Worm (Caenorhabditis elegans) whole organism, mixed stage, embryonic: Measurements from ENCODE around the gene spl-3.

ENCODE experiments used
- bed-3 ChIP-seq: fragments of 200-800 bp; sonication (Bioruptor generic); optimal IDR thresholded peaks from 3 replicates; lab custom pipeline; 2018; ENCODE audit warnings: mild to moderate bottlenecking, missing genetic modification characterization, moderate library complexity, missing compliant biosample characterization
- blmp-1 ChIP-seq: fragments of 150-350 bp; optimal IDR thresholded peaks from 2 replicates; lab custom pipeline; 2014; ENCODE audit warnings: missing biosample characterization, missing genetic modification characterization
- ceh-39 ChIP-seq: fragments of 150-350 bp; optimal IDR thresholded peaks from 2 replicates; lab custom pipeline; 2014; ENCODE audit warnings: missing biosample characterization, missing genetic modification characterization
- ceh-43 ChIP-seq: fragments of 200-800 bp; sonication (Bioruptor generic); optimal IDR thresholded peaks from 2 replicates; lab custom pipeline; 2018; ENCODE audit warnings: mild to moderate bottlenecking, missing genetic modification characterization, moderate library complexity, missing compliant biosample characterization
- ceh-83 ChIP-seq: fragments of 200-800 bp; sonication (Bioruptor generic); optimal IDR thresholded peaks from 2 replicates; lab custom pipeline; 2018; ENCODE audit warnings: mild to moderate bottlenecking, missing genetic modification characterization, missing compliant biosample characterization
- ces-1 ChIP-seq: fragments of 150-350 bp; optimal IDR thresholded peaks from 2 replicates; lab custom pipeline; 2014; ENCODE audit warnings: missing biosample characterization, missing genetic modification reagents, missing genetic modification characterization
- cnd-1 ChIP-seq: fragments of 200-800 bp; sonication (Bioruptor generic); optimal IDR thresholded peaks from 2 replicates; lab custom pipeline; 2018; ENCODE audit warnings: mild to moderate bottlenecking, missing genetic modification characterization, missing compliant biosample characterization
- drap-1 ChIP-seq: fragments of 200-800 bp; sonication (Bioruptor generic); optimal IDR thresholded peaks from 3 replicates; lab custom pipeline; 2018; ENCODE audit warnings: mild to moderate bottlenecking, missing genetic modification characterization, missing compliant biosample characterization
- elt-3 ChIP-seq: fragments of 150-350 bp; optimal IDR thresholded peaks from 2 replicates; lab custom pipeline; 2014; ENCODE audit warnings: missing biosample characterization, missing genetic modification characterization
- flh-1 ChIP-seq: fragments of 200-800 bp; sonication (Bioruptor generic); optimal IDR thresholded peaks from 2 replicates; lab custom pipeline; 2018; ENCODE audit warnings: mild to moderate bottlenecking, missing genetic modification characterization, moderate library complexity, missing compliant biosample characterization
- ham-2 ChIP-seq: fragments of 200-800 bp; sonication (Bioruptor generic); optimal IDR thresholded peaks from 2 replicates; lab custom pipeline; 2018; ENCODE audit warnings: mild to moderate bottlenecking, missing genetic modification characterization, missing compliant biosample characterization
- hlh-1 ChIP-seq: fragments of 150-350 bp; optimal IDR thresholded peaks from 2 replicates; lab custom pipeline; 2014; ENCODE audit warnings: missing biosample characterization, missing genetic modification reagents, missing genetic modification characterization
- lin-13 ChIP-seq: fragments of 150-350 bp; optimal IDR thresholded peaks from 2 replicates; lab custom pipeline; 2014; ENCODE audit warnings: missing biosample characterization, missing genetic modification characterization
- lin-32 ChIP-seq: fragments of 200-800 bp; sonication (Bioruptor generic); optimal IDR thresholded peaks from 2 replicates; lab custom pipeline; 2018; ENCODE audit warnings: mild to moderate bottlenecking, missing genetic modification characterization, missing compliant biosample characterization
- lsy-2 ChIP-seq: fragments of 150-350 bp; optimal IDR thresholded peaks from 2 replicates; lab custom pipeline; 2014; ENCODE audit warnings: missing biosample characterization, missing genetic modification characterization
- mep-1 ChIP-seq: fragments of 150-350 bp; optimal IDR thresholded peaks from 2 replicates; lab custom pipeline; 2017; ENCODE audit warnings: missing biosample characterization, missing genetic modification reagents, missing genetic modification characterization, inconsistent platforms
- mls-2 ChIP-seq: sonication (generic microtip); optimal IDR thresholded peaks from 2 replicates; lab custom pipeline; 2016; ENCODE audit warnings: mild to moderate bottlenecking, missing genetic modification characterization, moderate library complexity, missing compliant biosample characterization
- nhr-2 ChIP-seq: fragments of 150-350 bp; optimal IDR thresholded peaks from 2 replicates; lab custom pipeline; 2014; ENCODE audit warnings: missing biosample characterization, missing genetic modification characterization
- nhr-28 ChIP-seq: fragments of 150-350 bp; optimal IDR thresholded peaks from 2 replicates; lab custom pipeline; 2014; ENCODE audit warnings: missing biosample characterization, missing genetic modification characterization
- pha-4 ChIP-seq: fragments of 150-350 bp; optimal IDR thresholded peaks from 2 replicates; lab custom pipeline; 2018; ENCODE audit warnings: missing biosample characterization, missing genetic modification reagents, missing genetic modification characterization
- sem-2 ChIP-seq: fragments of 200-800 bp; sonication (Bioruptor generic); optimal IDR thresholded peaks from 2 replicates; lab custom pipeline; 2018; ENCODE audit warnings: mild to moderate bottlenecking, missing genetic modification characterization, missing compliant biosample characterization
- snpc-4 ChIP-seq: fragments of 150-350 bp; optimal IDR thresholded peaks from 2 replicates; lab custom pipeline; 2014; ENCODE audit warnings: missing biosample characterization, missing genetic modification characterization
- sptf-1 ChIP-seq: sonication (generic microtip); optimal IDR thresholded peaks from 2 replicates; lab custom pipeline; 2017; ENCODE audit warnings: mild to moderate bottlenecking, missing genetic modification characterization, moderate library complexity, missing compliant biosample characterization
- tbx-8 ChIP-seq: fragments of 200-800 bp; sonication (Bioruptor generic); optimal IDR thresholded peaks from 2 replicates; lab custom pipeline; 2018; ENCODE audit warnings: mild to moderate bottlenecking, missing genetic modification characterization, moderate library complexity, missing compliant biosample characterization
- unc-120 ChIP-seq: sonication (generic microtip); optimal IDR thresholded peaks from 2 replicates; lab custom pipeline; 2017; ENCODE audit warnings: missing genetic modification characterization, missing compliant biosample characterization; ENCODE audit not compliant: poor library complexity, severe bottlenecking
- unc-39 ChIP-seq: fragments of 150-350 bp; optimal IDR thresholded peaks from 2 replicates; lab custom pipeline; 2014; ENCODE audit warnings: missing biosample characterization, missing genetic modification characterization
- unc-62 ChIP-seq: fragments of 150-350 bp; optimal IDR thresholded peaks from 2 replicates; lab custom pipeline; 2014; ENCODE audit warnings: missing biosample characterization, missing genetic modification reagents, missing genetic modification characterization
- zip-8 ChIP-seq: fragments of 150-350 bp; optimal IDR thresholded peaks from 2 replicates; lab custom pipeline; 2014; ENCODE audit warnings: missing biosample characterization, missing genetic modification characterization
- ztf-11 ChIP-seq: fragments of 150-350 bp; optimal IDR thresholded peaks from 2 replicates; lab custom pipeline; 2014; ENCODE audit warnings: missing biosample characterization, missing genetic modification characterization

Gene spl-3

ce11 chrIV:1192765-1193164 is at the start of gene spl-3:
TSS of gene spl-3 (plus strand) at chrIV:1193065.
- no peak for TF ChIP-seq nhr-2 (tag; lab: Kevin White, UChicago)
- no peak for TF ChIP-seq zip-8 (tag; lab: Kevin White, UChicago)
- no peak for TF ChIP-seq snpc-4 (tag; lab: Kevin White, UChicago)
- no peak for TF ChIP-seq sem-2 (GFP tag; lab: Kevin White, UChicago)
- no peak for TF ChIP-seq bed-3 (GFP tag; lab: Kevin White, UChicago)
- TF ChIP-seq elt-3 (tag; lab: Kevin White, UChicago): no peak
- no peak for TF ChIP-seq blmp-1 (tag; lab: Kevin White, UChicago)
- no peak for TF ChIP-seq ces-1
- no peak for TF ChIP-seq unc-120 (tag; lab: Kevin White, UChicago)
- no peak for TF ChIP-seq ceh-83 (GFP tag; lab: Kevin White, UChicago)
- TF ChIP-seq drap-1 (GFP tag; lab: Kevin White, UChicago): no peak
- no peak for TF ChIP-seq hlh-1 (tag; lab: Kevin White, UChicago)
- TF ChIP-seq lsy-2 (tag; lab: Kevin White, UChicago): no peak
- no peak for TF ChIP-seq ztf-11 (tag; lab: Kevin White, UChicago)
- no peak for TF ChIP-seq ceh-39 (tag; lab: Kevin White, UChicago)
- TF ChIP-seq flh-1 (GFP tag; lab: Kevin White, UChicago): no peak
- TF ChIP-seq sptf-1: no peak
- TF ChIP-seq cnd-1: no peak

- TF ChIP-seq pha-4 (tag; lab: Kevin White, UChicago) (no peak), unc-62 (GFP tag; lab: Kevin White, UChicago) (no peak)
- TF ChIP-seq, all 35 proteins: peak for 0
Observed at ce11 chrIV:1147594-1147993, 45.3 kb upstream of the spl-3 start.

- TF ChIP-seq mls-2 (tag; lab: Kevin White, UChicago): no peak
- TF ChIP-seq snpc-4 (tag; lab: Kevin White, UChicago): no peak
- no peak for TF ChIP-seq cnd-1
Observed at ce11 chrIV:1148425-1149151, 44.3 kb upstream of the spl-3 start.

ce11 chrIV:1155206-1155605 is 37.7 kb upstream of the spl-3 start:
- TF ChIP-seq blmp-1 (tag; lab: Kevin White, UChicago) (no peak), ceh-83 (GFP tag; lab: Kevin White, UChicago) (no peak), tbx-8 (no peak), mep-1 (no peak), ceh-43 (GFP tag; lab: Kevin White, UChicago) (no peak), elt-3 (tag; lab: Kevin White, UChicago) (no peak), nhr-28 (no peak), lsy-2 (tag; lab: Kevin White, UChicago) (no peak), unc-39 (tag; lab: Kevin White, UChicago) (no peak), mls-2 (tag; lab: Kevin White, UChicago) (no peak), pha-4 (tag; lab: Kevin White, UChicago) (no peak), bed-3 (GFP tag; lab: Kevin White, UChicago) (no peak)

ce11 chrIV:1157928-1158327 is 34.9 kb upstream of the spl-3 start, which contains the start of gene C50A2.3:
TSS of gene C50A2.3 (minus strand) at chrIV:1158028.
- TF ChIP-seq lin-13 (tag; lab: Kevin White, UChicago): no peak
- no peak for TF ChIP-seq sptf-1
- TF ChIP-seq blmp-1 (tag; lab: Kevin White, UChicago): no peak
- TF ChIP-seq pha-4 (tag; lab: Kevin White, UChicago): no peak
- TF ChIP-seq ceh-39 (tag; lab: Kevin White, UChicago): no peak
- TF ChIP-seq lin-32 (GFP tag; lab: Kevin White, UChicago): no peak
- TF ChIP-seq unc-39 (tag; lab: Kevin White, UChicago): no peak
- TF ChIP-seq unc-120 (tag; lab: Kevin White, UChicago): no peak
- no peak for TF ChIP-seq tbx-8
- TF ChIP-seq ztf-11 (tag; lab: Kevin White, UChicago): no peak
- TF ChIP-seq ham-2 (GFP tag; lab: Kevin White, UChicago): no peak
- TF ChIP-seq bed-3 (GFP tag; lab: Kevin White, UChicago): no peak
